Worm (Caenorhabditis elegans): ENCODE results near the gene C49C8.3.
A peak's percentile ranks its signal among the peaks of the same experiment; 100 is the strongest.

ce11 chrIV:8605217-8605616 is 39.3 kb upstream of the C49C8.3 start:
- TF ChIP-seq unc-86 (tag; optimal IDR thresholded peaks at IDR 0.05) (no peak), nfya-1 (tag; optimal IDR thresholded peaks at IDR 0.05) (no peak), rnt-1 (tag; optimal IDR thresholded peaks at IDR 0.05) (no peak), pag-3 (tag; optimal IDR thresholded peaks at IDR 0.05; ENCODE audit: borderline replicate concordance) (no peak), ceh-19 (GFP tag; optimal IDR thresholded peaks at IDR 0.05) (no peak), unc-55 (GFP tag; optimal IDR thresholded peaks at IDR 0.05) (peak; percentile 16), ceh-24 (tag; optimal IDR thresholded peaks at IDR 0.05) (no peak), odd-2 (tag; optimal IDR thresholded peaks at IDR 0.05) (no peak), F13H6.1 (tag; optimal IDR thresholded peaks at IDR 0.05) (no peak), unc-42 (tag; optimal IDR thresholded peaks at IDR 0.05) (no peak), ama-1 (optimal IDR thresholded peaks at IDR 0.05) (no peak)

Measured in whole organism, late embryonic.